Worm (Caenorhabditis elegans): Measurements from ENCODE around the gene C25H3.15.
"Not testable (repeated sequence)": the region's sequence is repeated elsewhere in the genome, so short reads cannot be mapped to it uniquely, and the experiment has no call there.

ce11 chrII:5622383-5622939 is 42.7 kb upstream of the C25H3.15 start, which contains the start of the genes eif-3.L and npl-4.2:
- not testable (repeated sequence) for TF ChIP-seq ceh-82 (tag; optimal IDR thresholded peaks at IDR 0.05); hmg-1.1 (GFP tag; IDR thresholded peaks at IDR 0.05); dmd-9 (GFP tag; IDR thresholded peaks at IDR 0.05)
